Worm (Caenorhabditis elegans) whole organism, L4/young adult: ENCODE measurements around the gene gphr-2.

Source experiments
- dao-5 ChIP-seq: sonication (generic microtip); optimal IDR thresholded peaks from 2 replicates; lab custom pipeline; 2016; ENCODE audit warnings: missing genotype, missing genetic modification characterization, moderate library complexity, missing compliant biosample characterization
- him-1 ChIP-seq: sonication (generic microtip); optimal IDR thresholded peaks from 2 replicates; lab custom pipeline; 2016; ENCODE audit warnings: missing genotype, missing genetic modification reagents, missing genetic modification characterization, missing compliant biosample characterization

- TF ChIP-seq dao-5 (tag; lab: Kevin White, UChicago), result no peak
- no peak for TF ChIP-seq him-1 (tag; lab: Kevin White, UChicago)
These were observed 6.1 kb upstream of the gphr-2 start, which contains the start of gene prx-1 for ce11 chrX:14313627-14314026.
